Worm (Caenorhabditis elegans) whole organism, mixed stage, embryonic: ENCODE data around the gene Y54G2A.19.

Experiments
- M03D4.4 ChIP-seq: sonication (generic microtip); optimal IDR thresholded peaks from 2 replicates; lab custom pipeline; 2017; ENCODE audit warnings: mild to moderate bottlenecking, missing genetic modification characterization, missing compliant biosample characterization
- bed-3 ChIP-seq: fragments of 200-800 bp; sonication (Bioruptor generic); optimal IDR thresholded peaks from 3 replicates; lab custom pipeline; 2018; ENCODE audit warnings: mild to moderate bottlenecking, missing genetic modification characterization, moderate library complexity, missing compliant biosample characterization
- ceh-39 ChIP-seq: fragments of 150-350 bp; optimal IDR thresholded peaks from 2 replicates; lab custom pipeline; 2014; ENCODE audit warnings: missing biosample characterization, missing genetic modification characterization
- ceh-83 ChIP-seq: fragments of 200-800 bp; sonication (Bioruptor generic); optimal IDR thresholded peaks from 2 replicates; lab custom pipeline; 2018; ENCODE audit warnings: mild to moderate bottlenecking, missing genetic modification characterization, missing compliant biosample characterization
- ces-1 ChIP-seq: fragments of 150-350 bp; optimal IDR thresholded peaks from 2 replicates; lab custom pipeline; 2014; ENCODE audit warnings: missing biosample characterization, missing genetic modification reagents, missing genetic modification characterization
- cnd-1 ChIP-seq: fragments of 200-800 bp; sonication (Bioruptor generic); optimal IDR thresholded peaks from 2 replicates; lab custom pipeline; 2018; ENCODE audit warnings: mild to moderate bottlenecking, missing genetic modification characterization, missing compliant biosample characterization
- drap-1 ChIP-seq: fragments of 200-800 bp; sonication (Bioruptor generic); optimal IDR thresholded peaks from 3 replicates; lab custom pipeline; 2018; ENCODE audit warnings: mild to moderate bottlenecking, missing genetic modification characterization, missing compliant biosample characterization
- elt-1 ChIP-seq: sonication (generic microtip); optimal IDR thresholded peaks from 2 replicates; lab custom pipeline; 2017; ENCODE audit warnings: missing genetic modification characterization, mild to moderate bottlenecking, missing compliant biosample characterization, antibody characterized with exemption, moderate library complexity, borderline replicate concordance; ENCODE audit not compliant: insufficient read depth
- elt-3 ChIP-seq: fragments of 150-350 bp; optimal IDR thresholded peaks from 2 replicates; lab custom pipeline; 2014; ENCODE audit warnings: missing biosample characterization, missing genetic modification characterization
- flh-1 ChIP-seq: fragments of 200-800 bp; sonication (Bioruptor generic); optimal IDR thresholded peaks from 2 replicates; lab custom pipeline; 2018; ENCODE audit warnings: mild to moderate bottlenecking, missing genetic modification characterization, moderate library complexity, missing compliant biosample characterization
- ham-2 ChIP-seq: fragments of 200-800 bp; sonication (Bioruptor generic); optimal IDR thresholded peaks from 2 replicates; lab custom pipeline; 2018; ENCODE audit warnings: mild to moderate bottlenecking, missing genetic modification characterization, missing compliant biosample characterization
- hlh-1 ChIP-seq: fragments of 150-350 bp; optimal IDR thresholded peaks from 2 replicates; lab custom pipeline; 2014; ENCODE audit warnings: missing biosample characterization, missing genetic modification reagents, missing genetic modification characterization
- lin-13 ChIP-seq: fragments of 150-350 bp; optimal IDR thresholded peaks from 2 replicates; lab custom pipeline; 2014; ENCODE audit warnings: missing biosample characterization, missing genetic modification characterization
- lin-32 ChIP-seq: fragments of 200-800 bp; sonication (Bioruptor generic); optimal IDR thresholded peaks from 2 replicates; lab custom pipeline; 2018; ENCODE audit warnings: mild to moderate bottlenecking, missing genetic modification characterization, missing compliant biosample characterization
- lsy-2 ChIP-seq: fragments of 150-350 bp; optimal IDR thresholded peaks from 2 replicates; lab custom pipeline; 2014; ENCODE audit warnings: missing biosample characterization, missing genetic modification characterization
- mab-5 ChIP-seq: fragments of 150-350 bp; optimal IDR thresholded peaks from 2 replicates; lab custom pipeline; 2014; ENCODE audit warnings: missing biosample characterization, missing genetic modification characterization
- mep-1 ChIP-seq: fragments of 150-350 bp; optimal IDR thresholded peaks from 2 replicates; lab custom pipeline; 2017; ENCODE audit warnings: missing biosample characterization, missing genetic modification reagents, missing genetic modification characterization, inconsistent platforms
- mls-2 ChIP-seq: sonication (generic microtip); optimal IDR thresholded peaks from 2 replicates; lab custom pipeline; 2016; ENCODE audit warnings: mild to moderate bottlenecking, missing genetic modification characterization, moderate library complexity, missing compliant biosample characterization
- nhr-2 ChIP-seq: fragments of 150-350 bp; optimal IDR thresholded peaks from 2 replicates; lab custom pipeline; 2014; ENCODE audit warnings: missing biosample characterization, missing genetic modification characterization
- nhr-237 ChIP-seq: fragments of 150-350 bp; optimal IDR thresholded peaks from 2 replicates; lab custom pipeline; 2014; ENCODE audit warnings: missing biosample characterization, missing genetic modification characterization
- nhr-28 ChIP-seq: fragments of 150-350 bp; optimal IDR thresholded peaks from 2 replicates; lab custom pipeline; 2014; ENCODE audit warnings: missing biosample characterization, missing genetic modification characterization
- nhr-76 ChIP-seq: sonication (generic microtip); optimal IDR thresholded peaks from 2 replicates; lab custom pipeline; 2017; ENCODE audit warnings: missing biosample characterization, missing genetic modification characterization
- pha-4 ChIP-seq: fragments of 150-350 bp; optimal IDR thresholded peaks from 2 replicates; lab custom pipeline; 2018; ENCODE audit warnings: missing biosample characterization, missing genetic modification reagents, missing genetic modification characterization
- snpc-4 ChIP-seq: fragments of 150-350 bp; optimal IDR thresholded peaks from 2 replicates; lab custom pipeline; 2014; ENCODE audit warnings: missing biosample characterization, missing genetic modification characterization
- sptf-1 ChIP-seq: sonication (generic microtip); optimal IDR thresholded peaks from 2 replicates; lab custom pipeline; 2017; ENCODE audit warnings: mild to moderate bottlenecking, missing genetic modification characterization, moderate library complexity, missing compliant biosample characterization
- tbx-8 ChIP-seq: fragments of 200-800 bp; sonication (Bioruptor generic); optimal IDR thresholded peaks from 2 replicates; lab custom pipeline; 2018; ENCODE audit warnings: mild to moderate bottlenecking, missing genetic modification characterization, moderate library complexity, missing compliant biosample characterization
- unc-120 ChIP-seq: sonication (generic microtip); optimal IDR thresholded peaks from 2 replicates; lab custom pipeline; 2017; ENCODE audit warnings: missing genetic modification characterization, missing compliant biosample characterization; ENCODE audit not compliant: poor library complexity, severe bottlenecking
- unc-39 ChIP-seq: fragments of 150-350 bp; optimal IDR thresholded peaks from 2 replicates; lab custom pipeline; 2014; ENCODE audit warnings: missing biosample characterization, missing genetic modification characterization
- unc-62 ChIP-seq: fragments of 150-350 bp; optimal IDR thresholded peaks from 2 replicates; lab custom pipeline; 2014; ENCODE audit warnings: missing biosample characterization, missing genetic modification reagents, missing genetic modification characterization
- zip-8 ChIP-seq: fragments of 150-350 bp; optimal IDR thresholded peaks from 2 replicates; lab custom pipeline; 2014; ENCODE audit warnings: missing biosample characterization, missing genetic modification characterization
- ztf-11 ChIP-seq: fragments of 150-350 bp; optimal IDR thresholded peaks from 2 replicates; lab custom pipeline; 2014; ENCODE audit warnings: missing biosample characterization, missing genetic modification characterization

The Y54G2A.19 gene

DNA sequence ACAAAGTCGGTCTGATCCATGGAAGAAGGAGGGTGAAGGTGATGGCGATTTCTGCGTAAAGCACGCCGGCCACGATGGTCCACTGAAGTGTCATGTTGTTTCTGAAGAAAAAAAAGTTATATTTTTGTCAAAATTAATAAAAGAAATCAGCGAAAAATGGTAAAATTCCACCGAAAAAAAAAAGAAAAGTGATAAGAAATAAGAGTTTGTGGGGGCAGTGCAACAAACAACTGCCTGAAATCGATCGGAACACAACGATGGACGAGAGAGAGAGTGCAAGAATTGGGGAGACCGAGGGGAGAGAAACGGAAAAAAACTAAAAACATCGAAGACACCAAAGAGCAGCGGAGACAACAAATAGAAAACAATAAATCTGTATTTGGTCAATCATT, 2.1 kb downstream of the Y54G2A.19 start, which contains the start of gene Y54G2A.18:
TSS of gene Y54G2A.18 (minus strand) at position 101 of the 392 bp plus-strand sequence.
- peak; percentile 22 for TF ChIP-seq hlh-1 (tag; lab: Kevin White, UChicago)
- TF ChIP-seq elt-1 (tag; lab: Kevin White, UChicago) = no peak
- TF ChIP-seq elt-3 (tag; lab: Kevin White, UChicago) = no peak
- no peak for TF ChIP-seq bed-3 (GFP tag; lab: Kevin White, UChicago)
- no peak for TF ChIP-seq drap-1 (GFP tag; lab: Kevin White, UChicago)
- TF ChIP-seq, all 35 proteins: peak for 1

DNA sequence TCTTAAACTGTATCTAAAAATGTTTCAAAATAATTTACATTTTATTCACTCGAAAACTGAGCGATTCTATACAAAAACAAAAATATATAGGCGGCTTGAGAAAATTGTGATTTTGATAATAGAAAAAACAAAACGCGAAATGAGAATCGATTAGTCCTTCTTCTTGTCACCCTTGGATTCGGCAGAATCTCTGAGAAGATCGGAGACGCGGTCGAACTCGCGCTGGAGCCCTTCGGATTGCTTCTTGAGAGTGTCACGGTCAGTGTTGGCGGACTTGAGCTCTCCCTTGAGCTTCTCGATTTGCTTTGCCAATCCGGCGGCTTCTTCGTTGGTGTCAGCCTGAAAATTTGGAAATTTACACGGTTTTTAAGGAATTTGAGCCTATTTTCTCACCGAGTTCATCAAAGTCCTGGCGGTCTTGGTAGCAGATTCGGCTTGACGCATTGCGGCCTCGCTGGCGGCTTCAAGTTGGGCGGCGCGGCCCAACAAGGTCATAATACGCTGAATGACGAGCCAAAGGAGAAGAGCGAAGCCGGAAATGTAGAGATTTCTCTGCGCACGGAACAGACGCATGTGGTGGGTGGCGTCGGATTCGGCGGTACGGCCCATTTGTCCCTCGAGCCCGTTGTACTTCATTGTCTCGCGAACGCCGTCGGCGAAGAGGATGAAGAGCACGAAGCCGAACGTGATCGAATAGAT, 2.8 kb downstream of the Y54G2A.19 start:
- TF ChIP-seq unc-39 (tag; lab: Kevin White, UChicago) (no peak), nhr-237 (tag; lab: Kevin White, UChicago) (no peak), nhr-2 (tag; lab: Kevin White, UChicago) (no peak), ztf-11 (no peak), nhr-28 (tag; lab: Kevin White, UChicago) (no peak), elt-1 (tag; lab: Kevin White, UChicago) (no peak), mls-2 (tag; lab: Kevin White, UChicago) (no peak), ces-1 (GFP tag; lab: Kevin White, UChicago) (no peak), pha-4 (no peak), sptf-1 (tag; lab: Kevin White, UChicago) (no peak), zip-8 (tag; lab: Kevin White, UChicago) (no peak), mab-5 (no peak), cnd-1 (tag; lab: Kevin White, UChicago) (no peak), flh-1 (no peak)
- TF ChIP-seq, all 35 proteins: peak for 0

ce11 chrIV:2890401-2890952, 4.1 kb downstream of the Y54G2A.19 start, which contains the start of the genes nprt-1 and dib-1:
nprt-1 (minus strand) TSS chrIV:2890451.
dib-1 (plus strand) TSS chrIV:2890882.
- TF ChIP-seq mep-1 (peak; percentile 47), ceh-83 (GFP tag; lab: Kevin White, UChicago) (no peak), elt-1 (tag; lab: Kevin White, UChicago) (no peak), nhr-237 (tag; lab: Kevin White, UChicago) (peak; percentile 12), lsy-2 (tag; lab: Kevin White, UChicago) (peak; percentile 73), sptf-1 (tag; lab: Kevin White, UChicago) (peak; percentile 13), elt-3 (tag; lab: Kevin White, UChicago) (no peak), ces-1 (GFP tag; lab: Kevin White, UChicago) (peak; percentile 62), mls-2 (tag; lab: Kevin White, UChicago) (no peak), snpc-4 (tag; lab: Kevin White, UChicago) (no peak), lin-13 (tag; lab: Kevin White, UChicago) (peak; percentile 4)
- TF ChIP-seq, all 35 proteins: peak for 6

DNA sequence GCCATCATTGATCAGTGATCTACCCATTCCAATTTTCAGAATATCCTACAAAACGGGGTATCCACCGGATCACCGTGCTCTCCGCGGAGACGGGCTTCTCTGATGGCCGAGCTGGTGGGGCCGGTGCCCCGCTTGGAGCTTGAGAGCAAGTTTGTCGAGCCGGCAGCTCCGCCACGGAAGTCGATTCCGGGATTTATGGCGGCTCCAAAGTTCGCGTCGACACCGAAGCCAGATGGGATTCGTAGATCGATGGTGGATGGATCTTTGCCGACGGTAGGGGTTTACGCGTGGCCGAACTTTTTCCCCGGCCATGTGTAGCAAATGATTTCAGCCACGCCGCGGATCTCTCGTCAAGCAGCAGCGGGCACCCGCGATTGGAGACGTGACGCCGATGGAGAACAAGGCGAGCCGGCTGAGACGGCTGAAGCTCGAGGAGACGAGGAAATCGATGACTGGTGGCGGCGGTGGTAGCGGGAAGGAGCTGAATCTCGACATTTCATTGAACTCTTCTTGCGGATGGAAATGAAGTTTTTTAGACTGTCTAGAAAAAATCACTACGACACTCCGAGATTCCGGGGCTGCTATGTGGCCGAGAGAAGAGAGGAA, 5.9 kb downstream of the Y54G2A.19 start:
- TF ChIP-seq mab-5 (no peak), tbx-8 (GFP tag; lab: Kevin White, UChicago) (no peak), ces-1 (GFP tag; lab: Kevin White, UChicago) (no peak), ham-2 (no peak), elt-1 (tag; lab: Kevin White, UChicago) (no peak), bed-3 (GFP tag; lab: Kevin White, UChicago) (no peak), lin-13 (tag; lab: Kevin White, UChicago) (no peak), lin-32 (GFP tag; lab: Kevin White, UChicago) (no peak), nhr-76 (tag; lab: Kevin White, UChicago) (no peak), ztf-11 (no peak), flh-1 (no peak), zip-8 (tag; lab: Kevin White, UChicago) (no peak), unc-39 (tag; lab: Kevin White, UChicago) (no peak), cnd-1 (tag; lab: Kevin White, UChicago) (no peak), ceh-39 (no peak)
- TF ChIP-seq, all 35 proteins: peak for 0

ce11 chrIV:2887245-2887644, 7.3 kb downstream of the Y54G2A.19 start:
- TF ChIP-seq lin-13 (tag; lab: Kevin White, UChicago) = no peak
- TF ChIP-seq unc-120 (tag; lab: Kevin White, UChicago) = no peak
- no peak for TF ChIP-seq ztf-11
- TF ChIP-seq zip-8 (tag; lab: Kevin White, UChicago) = no peak
- no peak for TF ChIP-seq nhr-28 (tag; lab: Kevin White, UChicago)
- TF ChIP-seq nhr-2 (tag; lab: Kevin White, UChicago) = no peak
- no peak for TF ChIP-seq drap-1 (GFP tag; lab: Kevin White, UChicago)
- no peak for TF ChIP-seq ces-1 (GFP tag; lab: Kevin White, UChicago)
- TF ChIP-seq ham-2 = no peak
- no peak for TF ChIP-seq lin-32 (GFP tag; lab: Kevin White, UChicago)
- no peak for TF ChIP-seq flh-1
- TF ChIP-seq nhr-76 (tag; lab: Kevin White, UChicago) = no peak
- no peak for TF ChIP-seq unc-62 (GFP tag; lab: Kevin White, UChicago)
- TF ChIP-seq M03D4.4 (tag; lab: Kevin White, UChicago) = no peak
- no peak for TF ChIP-seq ceh-83 (GFP tag; lab: Kevin White, UChicago)
- no peak for TF ChIP-seq nhr-237 (tag; lab: Kevin White, UChicago)
